Fruit fly (Drosophila melanogaster): ENCODE data around the gene Fdx2.
A peak's percentile ranks its signal among the peaks of the same experiment; 100 is the strongest.

Fdx2 gene

dm6 chr3L:4282627-4283026 lies 9.7 kb upstream of the Fdx2 start, which contains the start of gene CG11583 (continued):
- TF ChIP-seq Atf6 (GFP tag; IDR thresholded peaks at IDR 0.05) (no peak), croc (GFP tag; conservative IDR thresholded peaks at IDR 0.05) (no peak), corto (GFP tag; optimal IDR thresholded peaks at IDR 0.05) (no peak), HLH54F (GFP tag; optimal IDR thresholded peaks at IDR 0.05) (peak; percentile 59), pan (optimal IDR thresholded peaks at IDR 0.05) (no peak), pan (GFP tag; optimal IDR thresholded peaks at IDR 0.05 in 1 of 2, IDR thresholded peaks at IDR 0.05 in 1 of 2) (peak in 1 of 2 experiments; percentile 17), ems (GFP tag; optimal IDR thresholded peaks at IDR 0.05) (peak; percentile 50), CG3163 (GFP tag; optimal IDR thresholded peaks at IDR 0.05) (peak; percentile 17), Usf (GFP tag; optimal IDR thresholded peaks at IDR 0.05) (no peak), inv (GFP tag; IDR thresholded peaks at IDR 0.05; ENCODE audit: partially characterized antibody) (no peak), kni (GFP tag; optimal IDR thresholded peaks at IDR 0.05) (no peak), Mrtf (GFP tag; IDR thresholded peaks at IDR 0.05) (no peak), cad (GFP tag; optimal IDR thresholded peaks at IDR 0.05) (no peak), H15 (GFP tag; IDR thresholded peaks at IDR 0.05) (no peak), chif (GFP tag; optimal IDR thresholded peaks at IDR 0.05) (peak; percentile 21 to 38), tgo (GFP tag; IDR thresholded peaks at IDR 0.05) (no peak), org-1 (GFP tag; optimal IDR thresholded peaks at IDR 0.05) (no peak), CG1529 (GFP tag; optimal IDR thresholded peaks at IDR 0.05) (no peak), pum (GFP tag; optimal IDR thresholded peaks at IDR 0.05) (no peak), stwl (tag; optimal IDR thresholded peaks at IDR 0.05) (peak; percentile 92), gt (GFP tag; IDR thresholded peaks at IDR 0.05) (no peak), CG4707 (GFP tag; optimal IDR thresholded peaks at IDR 0.05) (no peak), CrebB (tag; optimal IDR thresholded peaks at IDR 0.05) (no peak), CG8765 (GFP tag; IDR thresholded peaks at IDR 0.05) (no peak), jigr1 (GFP tag; IDR thresholded peaks at IDR 0.05) (no peak), CG17802 (tag; optimal IDR thresholded peaks at IDR 0.05) (no peak), CkIIα-i1 (GFP tag; IDR thresholded peaks at IDR 0.05) (no peak), sens-2 (GFP tag; IDR thresholded peaks at IDR 0.05) (no peak), ham (GFP tag; IDR thresholded peaks at IDR 0.05) (no peak), otp (GFP tag; IDR thresholded peaks at IDR 0.05) (no peak), CG15514 (GFP tag; optimal IDR thresholded peaks at IDR 0.05) (peak; percentile 97), ind (GFP tag; optimal IDR thresholded peaks at IDR 0.05) (peak; percentile 36), Chrac-16 (GFP tag; optimal IDR thresholded peaks at IDR 0.05) (peak; percentile 28), trem (tag; optimal IDR thresholded peaks at IDR 0.05) (peak; percentile 5), CG10654 (GFP tag; optimal IDR thresholded peaks at IDR 0.05) (no peak), CG12769 (tag; optimal IDR thresholded peaks at IDR 0.05) (no peak), zen (tag; optimal IDR thresholded peaks at IDR 0.05) (peak; percentile 8), NK7.1 (GFP tag; optimal IDR thresholded peaks at IDR 0.05) (no peak), unc-4 (GFP tag; IDR thresholded peaks at IDR 0.05; ENCODE audit: partially characterized antibody) (no peak), CG3065 (GFP tag; optimal IDR thresholded peaks at IDR 0.05) (no peak), bsh (GFP tag; optimal IDR thresholded peaks at IDR 0.05) (no peak), CG31388 (GFP tag; optimal IDR thresholded peaks at IDR 0.05) (no peak), Bdp1 (GFP tag; optimal IDR thresholded peaks at IDR 0.05) (no peak), aop (GFP tag; IDR thresholded peaks at IDR 0.05) (no peak), CG8388 (GFP tag; optimal IDR thresholded peaks at IDR 0.05) (no peak), kah (GFP tag; optimal IDR thresholded peaks at IDR 0.05) (no peak), tna (GFP tag; IDR thresholded peaks at IDR 0.05; ENCODE audit: partially characterized antibody) (no peak), ap (GFP tag; IDR thresholded peaks at IDR 0.05) (no peak), Optix (GFP tag; IDR thresholded peaks at IDR 0.05) (no peak), Atf3 (GFP tag; optimal IDR thresholded peaks at IDR 0.05) (no peak), odd (GFP tag; optimal IDR thresholded peaks at IDR 0.05) (no peak), Fer2 (tag; optimal IDR thresholded peaks at IDR 0.05) (peak; percentile 6), CG14441 (GFP tag; IDR thresholded peaks at IDR 0.05) (no peak)
